Fruit fly (Drosophila melanogaster) whole organism, embryonic: ENCODE measurements around the gene Crz.

Experiments
- Abd-B ChIP-seq: fragments of 200-800 bp; sonication (Bioruptor generic); optimal IDR thresholded peaks from 2 replicates; lab custom pipeline; 2018; ENCODE audit warnings: missing biosample characterization, mild to moderate bottlenecking, missing genetic modification characterization, moderate library complexity
- Antp ChIP-seq: fragments of 200-800 bp; sonication (Bioruptor generic); optimal IDR thresholded peaks from 3 replicates; lab custom pipeline; 2016; ENCODE audit warnings: missing biosample characterization, missing genetic modification characterization
- CG10431 ChIP-seq: fragments of 200-800 bp; sonication (Bioruptor generic); optimal IDR thresholded peaks from 3 replicates; lab custom pipeline; 2018; ENCODE audit warnings: missing biosample characterization, mild to moderate bottlenecking, missing genetic modification characterization
- CG10565 ChIP-seq: fragments of 200-800 bp; sonication (Bioruptor generic); optimal IDR thresholded peaks from 3 replicates; lab custom pipeline; 2016; ENCODE audit warnings: missing biosample characterization, mild to moderate bottlenecking, missing genetic modification characterization
- CG11504 ChIP-seq: fragments of 200-800 bp; sonication (Bioruptor generic); optimal IDR thresholded peaks from 3 replicates; lab custom pipeline; 2019; ENCODE audit warnings: missing biosample characterization, mild to moderate bottlenecking, missing genetic modification characterization, moderate library complexity
- CG12391 ChIP-seq: fragments of 200-800 bp; sonication (Bioruptor generic); optimal IDR thresholded peaks from 3 replicates; lab custom pipeline; 2018; ENCODE audit warnings: missing biosample characterization, mild to moderate bottlenecking, missing genetic modification characterization, moderate library complexity
- CG12659 ChIP-seq: fragments of 200-800 bp; sonication (Bioruptor generic); optimal IDR thresholded peaks from 3 replicates; lab custom pipeline; 2017; ENCODE audit warnings: mild to moderate bottlenecking, missing biosample characterization, missing genetic modification reagents, missing genetic modification characterization
- CG13424 ChIP-seq: fragments of 200-800 bp; sonication (Bioruptor generic); optimal IDR thresholded peaks from 2 replicates; lab custom pipeline; 2019; ENCODE audit warnings: missing biosample characterization, mild to moderate bottlenecking, missing genetic modification characterization, moderate library complexity
- CG15269 ChIP-seq: fragments of 200-800 bp; sonication (Bioruptor generic); optimal IDR thresholded peaks from 2 replicates; lab custom pipeline; 2018; ENCODE audit warnings: missing biosample characterization, mild to moderate bottlenecking, missing genetic modification characterization, moderate library complexity
- CG1602 ChIP-seq: fragments of 200-800 bp; sonication (Bioruptor generic); optimal IDR thresholded peaks from 3 replicates; lab custom pipeline; 2016; ENCODE audit warnings: missing biosample characterization, missing genetic modification characterization
- CG1832 ChIP-seq: fragments of 200-800 bp; sonication (Bioruptor generic); optimal IDR thresholded peaks from 2 replicates; lab custom pipeline; 2017; ENCODE audit warnings: missing biosample characterization, mild to moderate bottlenecking, missing genetic modification characterization, inconsistent platforms
- CG2202 ChIP-seq: fragments of 200-800 bp; sonication (Bioruptor generic); optimal IDR thresholded peaks from 2 replicates; lab custom pipeline; 2018; ENCODE audit warnings: missing biosample characterization, mild to moderate bottlenecking, missing genetic modification characterization
- CG2678 ChIP-seq: fragments of 200-800 bp; sonication (Bioruptor generic); optimal IDR thresholded peaks from 3 replicates; lab custom pipeline; 2019; ENCODE audit warnings: missing biosample characterization, mild to moderate bottlenecking, missing genetic modification characterization, moderate library complexity
- CG2875 ChIP-seq: fragments of 200-800 bp; sonication (Bioruptor generic); optimal IDR thresholded peaks from 2 replicates; lab custom pipeline; 2017; ENCODE audit warnings: missing biosample characterization, mild to moderate bottlenecking, missing genetic modification characterization, missing genetic modification reagents
- CG31441 ChIP-seq: fragments of 200-800 bp; sonication (Bioruptor generic); IDR thresholded peaks from 2 replicates; pipeline ENCODE4 v1.3.6; 2022; ENCODE audit warnings: missing biosample characterization, missing genetic modification characterization
- CG32772 ChIP-seq: fragments of 200-800 bp; sonication (Bioruptor generic); IDR thresholded peaks from 2 replicates; pipeline ENCODE4 v1.3.6; 2022; ENCODE audit warnings: missing biosample characterization, missing genetic modification characterization
- CG33557 ChIP-seq: fragments of 200-800 bp; sonication (Bioruptor generic); optimal IDR thresholded peaks from 2 replicates; lab custom pipeline; 2019; ENCODE audit warnings: missing biosample characterization, mild to moderate bottlenecking, missing genetic modification characterization, moderate library complexity
- CG4404 ChIP-seq: fragments of 200-800 bp; sonication (Bioruptor generic); IDR thresholded peaks from 2 replicates; pipeline ENCODE4 v1.3.6; 2022; ENCODE audit warnings: missing biosample characterization, missing genetic modification characterization
- CG7963 ChIP-seq: fragments of 200-800 bp; sonication (Bioruptor generic); IDR thresholded peaks from 3 replicates; pipeline ENCODE4 v1.3.6; 2022; ENCODE audit warnings: missing biosample characterization, missing genetic modification characterization; ENCODE audit not compliant: partially characterized antibody
- CG8388 ChIP-seq: fragments of 200-800 bp; sonication (Bioruptor generic); optimal IDR thresholded peaks from 2 replicates; lab custom pipeline; 2019; ENCODE audit warnings: missing biosample characterization, mild to moderate bottlenecking, missing genetic modification characterization, moderate library complexity
- CoRest ChIP-seq: fragments of 200-800 bp; sonication (Bioruptor generic); optimal IDR thresholded peaks from 3 replicates; lab custom pipeline; 2018; ENCODE audit warnings: missing biosample characterization, mild to moderate bottlenecking, missing genetic modification characterization, moderate library complexity
- D19A ChIP-seq: fragments of 200-800 bp; optimal IDR thresholded peaks from 3 replicates; lab custom pipeline; 2019; ENCODE audit warnings: missing biosample characterization, mild to moderate bottlenecking, missing genetic modification characterization, moderate library complexity
- Deaf1 ChIP-seq: fragments of 200-800 bp; optimal IDR thresholded peaks from 3 replicates; lab custom pipeline; 2019; ENCODE audit warnings: missing biosample characterization, mild to moderate bottlenecking, missing genetic modification characterization, moderate library complexity
- HHEX ChIP-seq: fragments of 200-800 bp; sonication (Bioruptor generic); optimal IDR thresholded peaks from 3 replicates; lab custom pipeline; 2017; ENCODE audit warnings: missing biosample characterization, mild to moderate bottlenecking, missing genetic modification characterization, missing genetic modification reagents
- Hr51 ChIP-seq, 2 experiments: fragments of 200-800 bp; sonication (Bioruptor generic); optimal IDR thresholded peaks; 2 replicates in 1 of 2; 3 replicates in 1 of 2; lab custom pipeline; 2016 to 2018; ENCODE audit warnings: missing biosample characterization in 2 of 2, missing genetic modification characterization in 2 of 2, mild to moderate bottlenecking in 1 of 2, moderate library complexity in 1 of 2
- Oli ChIP-seq: fragments of 200-800 bp; sonication (Bioruptor generic); optimal IDR thresholded peaks from 2 replicates; lab custom pipeline; 2018; ENCODE audit warnings: missing biosample characterization, mild to moderate bottlenecking, missing genetic modification characterization, moderate library complexity
- PHDP ChIP-seq: fragments of 200-800 bp; sonication (Bioruptor generic); optimal IDR thresholded peaks from 3 replicates; lab custom pipeline; 2018; ENCODE audit warnings: missing biosample characterization, mild to moderate bottlenecking, missing genetic modification characterization, moderate library complexity
- Ptx1 ChIP-seq: fragments of 200-800 bp; sonication (Bioruptor generic); IDR thresholded peaks from 2 replicates; pipeline ENCODE4 v1.3.6; 2022; ENCODE audit warnings: missing biosample characterization, missing genetic modification characterization
- Sox100B ChIP-seq: fragments of 200-800 bp; sonication (Bioruptor generic); optimal IDR thresholded peaks from 3 replicates; lab custom pipeline; 2018; ENCODE audit warnings: missing biosample characterization, mild to moderate bottlenecking, missing genetic modification characterization
- Ssrp ChIP-seq: fragments of 200-800 bp; sonication (Bioruptor generic); optimal IDR thresholded peaks from 2 replicates; lab custom pipeline; 2018; ENCODE audit warnings: missing biosample characterization, mild to moderate bottlenecking, missing genetic modification characterization, moderate library complexity
- Xrp1 ChIP-seq: fragments of 200-800 bp; sonication (Bioruptor generic); IDR thresholded peaks from 2 replicates; pipeline ENCODE4 v1.3.6; 2022; ENCODE audit warnings: missing biosample characterization, missing genetic modification characterization
- br ChIP-seq: fragments of >200 bp; optimal IDR thresholded peaks from 2 replicates; lab custom pipeline; 2017
- cg ChIP-seq: fragments of 200-800 bp; sonication (Bioruptor generic); optimal IDR thresholded peaks from 3 replicates; lab custom pipeline; 2019; ENCODE audit warnings: missing biosample characterization, mild to moderate bottlenecking, missing genetic modification characterization, moderate library complexity
- ci ChIP-seq: fragments of 200-800 bp; sonication (Bioruptor generic); IDR thresholded peaks from 3 replicates; pipeline ENCODE4 v1.3.6; 2022; ENCODE audit warnings: missing biosample characterization, missing genetic modification characterization
- eyg ChIP-seq: fragments of 200-800 bp; sonication (Bioruptor generic); optimal IDR thresholded peaks from 3 replicates; lab custom pipeline; 2016; ENCODE audit warnings: missing biosample characterization, missing genetic modification characterization
- gem ChIP-seq: fragments of 200-800 bp; sonication (Bioruptor generic); optimal IDR thresholded peaks from 2 replicates; lab custom pipeline; 2019; ENCODE audit warnings: missing biosample characterization, mild to moderate bottlenecking, missing genetic modification characterization, moderate library complexity
- hkb ChIP-seq, 2 experiments: fragments of 200-800 bp in 1 of 2; fragments of >200 bp in 1 of 2; sonication (Bioruptor generic) in 1 of 2; IDR thresholded peaks in 1 of 2; optimal IDR thresholded peaks in 1 of 2; 2 replicates each; pipeline versions ENCODE4 v1.3.6 to Lab custom; 2017 to 2022; ENCODE audit warnings: missing biosample characterization in 1 of 2, missing genetic modification characterization in 1 of 2
- ken ChIP-seq: fragments of 200-800 bp; sonication (Bioruptor generic); IDR thresholded peaks from 3 replicates; pipeline ENCODE4 v1.3.6; 2022; ENCODE audit warnings: missing biosample characterization, missing genetic modification characterization
- klu ChIP-seq: fragments of 200-800 bp; sonication (Bioruptor generic); IDR thresholded peaks from 2 replicates; pipeline ENCODE4 v1.3.6; 2022; ENCODE audit warnings: missing biosample characterization, missing genetic modification characterization
- lilli ChIP-seq: fragments of 200-800 bp; sonication (Bioruptor generic); optimal IDR thresholded peaks from 3 replicates; lab custom pipeline; 2016; ENCODE audit warnings: missing biosample characterization, missing genetic modification characterization
- lola ChIP-seq, 3 experiments: fragments of >200 bp in 2 of 3; fragments of 200-800 bp in 1 of 3; sonication (Bioruptor generic) in 1 of 3; optimal IDR thresholded peaks; 2 replicates each; lab custom pipeline; 2017 to 2019; ENCODE audit warnings: missing biosample characterization in 3 of 3, missing genetic modification characterization in 3 of 3, mild to moderate bottlenecking in 1 of 3, moderate library complexity in 1 of 3
- phol ChIP-seq: fragments of 200-800 bp; sonication (Bioruptor generic); optimal IDR thresholded peaks from 3 replicates; lab custom pipeline; 2018; ENCODE audit warnings: missing biosample characterization, mild to moderate bottlenecking, missing genetic modification characterization, moderate library complexity
- prd ChIP-seq, 3 experiments: fragments of >200 bp in 2 of 3; fragments of 200-800 bp in 1 of 3; sonication (Bioruptor generic) in 1 of 3; optimal IDR thresholded peaks in 2 of 3; IDR thresholded peaks in 1 of 3; 2 replicates in 2 of 3; 3 replicates in 1 of 3; pipeline versions ENCODE4 v1.3.6 to Lab custom; 2017 to 2022; ENCODE audit warnings: missing biosample characterization in 1 of 3, missing genetic modification characterization in 1 of 3
- sd ChIP-seq: fragments of 200-800 bp; sonication (Bioruptor generic); optimal IDR thresholded peaks from 3 replicates; lab custom pipeline; 2018; ENCODE audit warnings: missing biosample characterization, mild to moderate bottlenecking, missing genetic modification characterization, moderate library complexity
- sens ChIP-seq: fragments of 200-800 bp; sonication (Bioruptor generic); peaks from one replicate; lab custom pipeline; 2016; ENCODE audit warnings: missing biosample characterization, missing genetic modification characterization
- sisA ChIP-seq: fragments of 200-800 bp; sonication (Bioruptor generic); IDR thresholded peaks from 2 replicates; pipeline ENCODE4 v1.3.6; 2022; ENCODE audit warnings: missing biosample characterization, missing genetic modification characterization
- tna ChIP-seq: fragments of 200-800 bp; sonication (Bioruptor generic); IDR thresholded peaks from 2 replicates; pipeline ENCODE4 v1.3.6; 2022; ENCODE audit warnings: missing biosample characterization, missing genetic modification characterization; ENCODE audit not compliant: partially characterized antibody
- zen ChIP-seq: fragments of 200-800 bp; sonication (Bioruptor generic); optimal IDR thresholded peaks from 3 replicates; lab custom pipeline; 2018; ENCODE audit warnings: missing biosample characterization, mild to moderate bottlenecking, missing genetic modification characterization, moderate library complexity

Crz gene

dm6 chr3R:14332735-14333134 is 18.1 kb downstream of the Crz start:
- TF ChIP-seq hkb (optimal IDR thresholded peaks at IDR 0.05; lab: Kevin White, UChicago), result no peak
- 0 out of 2 replicates have a peak, but pooled peaks have one; percentile 16 for TF ChIP-seq hkb (GFP tag; IDR thresholded peaks at IDR 0.05; lab: Robert Waterston, UW)
- TF ChIP-seq phol (tag; lab: Kevin White, UChicago), result peak; percentile 44
- TF ChIP-seq Ssrp (tag; lab: Kevin White, UChicago), result peak; percentile 29
- peak; percentile 15 for TF ChIP-seq CG12659 (GFP tag; lab: Kevin White, UChicago)
- no peak for TF ChIP-seq Deaf1 (tag; lab: Kevin White, UChicago)
- TF ChIP-seq CG10431 (GFP tag; lab: Kevin White, UChicago), result no peak
- TF ChIP-seq gem (tag; lab: Kevin White, UChicago), result peak; percentile 65
- TF ChIP-seq CG4404 (GFP tag; lab: Robert Waterston, UW), result no peak
- no peak for TF ChIP-seq CG1832
- no peak for TF ChIP-seq CG2202 (tag; lab: Kevin White, UChicago)
- TF ChIP-seq CG7963 (GFP tag; lab: Robert Waterston, UW), result no peak
- peak; percentile 54 for TF ChIP-seq CG13424 (tag; lab: Kevin White, UChicago)
- peak; percentile 24 for TF ChIP-seq HHEX (GFP tag; lab: Kevin White, UChicago)
- peak in 1 of 3 experiments; percentile 13 for TF ChIP-seq lola (GFP tag; optimal IDR thresholded peaks at IDR 0.05; lab: Kevin White, UChicago)
- TF ChIP-seq CG2875 (GFP tag; lab: Kevin White, UChicago), result peak; percentile 10
- peak; percentile 7 for TF ChIP-seq CG1602
- no peak for TF ChIP-seq CG33557
- TF ChIP-seq Ptx1 (GFP tag; lab: Robert Waterston, UW), result peak; percentile 44
- TF ChIP-seq lilli (GFP tag; lab: Kevin White, UChicago), result peak; percentile 15
- peak; percentile 37 for TF ChIP-seq Oli (tag; lab: Kevin White, UChicago)
- TF ChIP-seq sd (tag; lab: Kevin White, UChicago), result peak; percentile 67
- TF ChIP-seq CG10565, result no peak
- TF ChIP-seq sisA (GFP tag; lab: Robert Waterston, UW), result no peak
- peak; percentile 13 for TF ChIP-seq CG8388 (GFP tag; lab: Kevin White, UChicago)
- peak; percentile 12 for TF ChIP-seq cg (GFP tag; lab: Kevin White, UChicago)
- TF ChIP-seq ken, result no peak
- TF ChIP-seq Hr51 (GFP tag; optimal IDR thresholded peaks at IDR 0.05; lab: Kevin White, UChicago), result peak in 1 of 2 experiments; percentile 61
- no peak for TF ChIP-seq tna
- peak; percentile 32 for TF ChIP-seq CoRest
- peak; percentile 31 for TF ChIP-seq CG15269 (tag; lab: Kevin White, UChicago)
- peak; percentile 56 for TF ChIP-seq CG12391 (tag; lab: Kevin White, UChicago)
- no peak for TF ChIP-seq prd (optimal IDR thresholded peaks at IDR 0.05; lab: Kevin White, UChicago)
- 0 out of 3 replicates have a peak, but pooled peaks have one; percentile 29 for TF ChIP-seq prd (GFP tag; IDR thresholded peaks at IDR 0.05; lab: Robert Waterston, UW)
- TF ChIP-seq D19A (tag; lab: Kevin White, UChicago), result no peak
- TF ChIP-seq PHDP (tag; lab: Kevin White, UChicago), result peak; percentile 35
- 0 out of 2 replicates have a peak, but pooled peaks have one; percentile 12 for TF ChIP-seq CG31441 (GFP tag; lab: Robert Waterston, UW)
- peak; percentile 43; the same call in 1 of the 2 replicates for TF ChIP-seq CG32772 (GFP tag; lab: Robert Waterston, UW)
- TF ChIP-seq Antp, result no peak
- no peak for TF ChIP-seq zen (tag; lab: Kevin White, UChicago)
- TF ChIP-seq sens (GFP tag; lab: Kevin White, UChicago), result peak; percentile 65
- peak; percentile 44; the same call in 1 of the 2 replicates for TF ChIP-seq Xrp1 (GFP tag; lab: Robert Waterston, UW)
- TF ChIP-seq Abd-B (GFP tag; lab: Kevin White, UChicago), result peak; percentile 3
- peak; percentile 55 for TF ChIP-seq CG2678 (tag; lab: Kevin White, UChicago)
- TF ChIP-seq Sox100B (GFP tag; lab: Kevin White, UChicago), result peak; percentile 0
- no peak for TF ChIP-seq eyg (GFP tag; lab: Kevin White, UChicago)
- TF ChIP-seq br (lab: Kevin White, UChicago), result no peak
- TF ChIP-seq CG11504 (tag; lab: Kevin White, UChicago), result peak; percentile 56
- no peak for TF ChIP-seq klu
- TF ChIP-seq ci (GFP tag; lab: Robert Waterston, UW), result 0 out of 3 replicates have a peak, but pooled peaks have one; percentile 47
